Worm (Caenorhabditis elegans): Measurements from ENCODE around the gene F36H5.17.
A peak's percentile ranks its signal among the peaks of the same experiment; 100 is the strongest.
"Not testable (repeated sequence)": the region's sequence is repeated elsewhere in the genome, so short reads cannot be mapped to it uniquely, and the experiment has no call there.

The F36H5.17 gene

ce11 chrII:1756072-1756471 lies at the start of gene F36H5.17:
F36H5.17 (minus strand) TSS chrII:1756172.
- no peak for TF ChIP-seq elt-3 (tag; optimal IDR thresholded peaks at IDR 0.05)
- TF ChIP-seq fos-1 (tag; optimal IDR thresholded peaks at IDR 0.05) = no peak
- no peak for TF ChIP-seq ztf-4 (tag; optimal IDR thresholded peaks at IDR 0.05)
- TF ChIP-seq mdl-1 (tag; optimal IDR thresholded peaks at IDR 0.05) = no peak
- TF ChIP-seq ceh-82 (tag; optimal IDR thresholded peaks at IDR 0.05) = no peak
- no peak for TF ChIP-seq sea-2 (GFP tag; optimal IDR thresholded peaks at IDR 0.05)
- no peak for TF ChIP-seq nhr-28 (tag; optimal IDR thresholded peaks at IDR 0.05)
- TF ChIP-seq ama-1 (optimal IDR thresholded peaks at IDR 0.05) = no peak
- no peak for TF ChIP-seq eor-1 (tag; optimal IDR thresholded peaks at IDR 0.05)

ce11 chrII:1788087-1788486 lies 32.1 kb upstream of the F36H5.17 start, which contains the start of the genes C08F1.6 and fbxb-13:
C08F1.6 (minus strand) TSS chrII:1788187.
fbxb-13 (plus strand) TSS chrII:1788277.
- TF ChIP-seq ama-1 (optimal IDR thresholded peaks at IDR 0.05) (no peak), lin-39 (tag; optimal IDR thresholded peaks at IDR 0.05) (no peak), pha-4 (tag; optimal IDR thresholded peaks at IDR 0.05) (no peak), egl-27 (tag; optimal IDR thresholded peaks at IDR 0.05) (no peak), ceh-28 (tag; optimal IDR thresholded peaks at IDR 0.05) (no peak), egl-5 (tag; optimal IDR thresholded peaks at IDR 0.05) (no peak), zag-1 (tag; optimal IDR thresholded peaks at IDR 0.05) (no peak), R02D3.7 (tag; optimal IDR thresholded peaks at IDR 0.05) (no peak), mdl-1 (tag; optimal IDR thresholded peaks at IDR 0.05) (no peak), unc-39 (tag; optimal IDR thresholded peaks at IDR 0.05) (no peak)

ce11 chrII:1787208-1787607 lies 31.2 kb upstream of the F36H5.17 start:
- no peak for TF ChIP-seq eor-1 (tag; optimal IDR thresholded peaks at IDR 0.05)
- no peak for TF ChIP-seq mml-1 (tag; optimal IDR thresholded peaks at IDR 0.05)
- no peak for TF ChIP-seq tbx-2 (tag; optimal IDR thresholded peaks at IDR 0.05)
- TF ChIP-seq fos-1 (tag; optimal IDR thresholded peaks at IDR 0.05) = no peak
- TF ChIP-seq zag-1 (tag; optimal IDR thresholded peaks at IDR 0.05) = no peak
- TF ChIP-seq unc-62 (GFP tag; optimal IDR thresholded peaks at IDR 0.05) = no peak

- TF ChIP-seq hmg-11 (tag; optimal IDR thresholded peaks at IDR 0.05) = no peak
- no peak for TF ChIP-seq daf-12 (tag; optimal IDR thresholded peaks at IDR 0.05)
- no peak for TF ChIP-seq lsy-12 (tag; optimal IDR thresholded peaks at IDR 0.05)
Observed at ce11 chrII:1786209-1786608, 30.2 kb upstream of the F36H5.17 start, which contains the start of gene C08F1.10. C08F1.10 (minus strand) TSS chrII:1786309.

ce11 chrII:1784799-1785198 lies 28.8 kb upstream of the F36H5.17 start, which contains the start of gene C08F1.11:
C08F1.11 (minus strand) TSS chrII:1784899.
- no peak for TF ChIP-seq nhr-67 (tag; optimal IDR thresholded peaks at IDR 0.05)
- no peak for TF ChIP-seq fos-1 (tag; optimal IDR thresholded peaks at IDR 0.05)
- TF ChIP-seq nhr-77 (tag; optimal IDR thresholded peaks at IDR 0.05) = no peak
- no peak for TF ChIP-seq nhr-28 (tag; optimal IDR thresholded peaks at IDR 0.05)
- TF ChIP-seq ama-1 (optimal IDR thresholded peaks at IDR 0.05) = no peak
- TF ChIP-seq R02D3.7 (tag; optimal IDR thresholded peaks at IDR 0.05) = no peak

ce11 chrII:1782474-1782873 lies 26.5 kb upstream of the F36H5.17 start, which contains the start of gene math-4:
math-4 (minus strand) TSS chrII:1782574.
- TF ChIP-seq elt-2 (tag; optimal IDR thresholded peaks at IDR 0.05) (peak; percentile 12), fos-1 (tag; optimal IDR thresholded peaks at IDR 0.05) (no peak)

- TF ChIP-seq lsy-12, snpc-4, elt-2 (tag; optimal IDR thresholded peaks at IDR 0.05): not testable (repeated sequence)
Observed at ce11 chrII:1775234-1775633, 19.3 kb upstream of the F36H5.17 start, which contains the start of gene F36H5.14. F36H5.14 (plus strand) TSS chrII:1775534.

- no peak for TF ChIP-seq unc-39 (tag; optimal IDR thresholded peaks at IDR 0.05)
- no peak for TF ChIP-seq ztf-11 (tag; optimal IDR thresholded peaks at IDR 0.05)
- TF ChIP-seq aly-2 (tag; optimal IDR thresholded peaks at IDR 0.05) = no peak
- TF ChIP-seq skn-1 (tag; optimal IDR thresholded peaks at IDR 0.05) = no peak
- TF ChIP-seq pqm-1 (tag; optimal IDR thresholded peaks at IDR 0.05) = no peak
- no peak for TF ChIP-seq fos-1 (tag; optimal IDR thresholded peaks at IDR 0.05)
- no peak for TF ChIP-seq ztf-4 (tag; optimal IDR thresholded peaks at IDR 0.05)
- no peak for TF ChIP-seq elt-3 (tag; optimal IDR thresholded peaks at IDR 0.05)
- no peak for TF ChIP-seq ama-1 (optimal IDR thresholded peaks at IDR 0.05)
- TF ChIP-seq lin-39 (tag; optimal IDR thresholded peaks at IDR 0.05) = no peak
- TF ChIP-seq zag-1 (tag; optimal IDR thresholded peaks at IDR 0.05) = no peak
- no peak for TF ChIP-seq nhr-25 (tag; optimal IDR thresholded peaks at IDR 0.05)
- TF ChIP-seq elt-2 (tag; optimal IDR thresholded peaks at IDR 0.05) = no peak
Observed at ce11 chrII:1771785-1772184, 15.8 kb upstream of the F36H5.17 start, which contains the start of gene math-3. math-3 (plus strand) TSS chrII:1772085.

All from whole organism, L3 larva.